Worm (Caenorhabditis elegans): ENCODE results near the gene znfx-1.

The znfx-1 gene

DNA sequence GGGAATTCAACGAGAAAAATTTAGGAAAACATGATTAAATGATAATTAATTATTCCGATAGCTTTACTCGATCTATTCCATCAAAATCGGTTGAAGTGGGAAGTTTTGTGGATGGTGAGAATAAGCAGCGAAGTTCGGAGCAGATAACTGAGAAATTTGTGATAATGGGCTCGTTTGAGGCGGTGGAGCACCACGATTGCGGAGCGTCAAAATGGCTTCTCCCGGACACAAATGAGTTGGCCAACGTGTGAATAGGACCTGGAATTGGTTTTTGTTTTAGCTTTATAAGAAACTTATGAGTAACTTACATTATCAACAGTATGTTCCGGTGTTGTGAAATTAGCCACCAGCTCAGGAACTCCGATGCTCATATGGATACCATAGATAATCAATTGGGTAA is 34.6 kb upstream of the znfx-1 start:
- TF ChIP-seq Y79H2A.3 (GFP tag; conservative IDR thresholded peaks at IDR 0.05), result no peak
- TF ChIP-seq ztf-6 (GFP tag; IDR thresholded peaks at IDR 0.05), result no peak
- no peak for TF ChIP-seq ceh-100 (GFP tag; IDR thresholded peaks at IDR 0.05)
- no peak for TF ChIP-seq Y95B8A.8 (GFP tag; IDR thresholded peaks at IDR 0.05)
- TF ChIP-seq ztf-22 (GFP tag; optimal IDR thresholded peaks at IDR 0.05), result no peak
- TF ChIP-seq Y67H2A.10 (GFP tag; conservative IDR thresholded peaks at IDR 0.05), result no peak
- no peak for TF ChIP-seq let-607 (tag; optimal IDR thresholded peaks at IDR 0.05)
- no peak for TF ChIP-seq unc-62 (GFP tag; optimal IDR thresholded peaks at IDR 0.05)
- no peak for TF ChIP-seq rcor-1 (GFP tag; IDR thresholded peaks at IDR 0.05)
- TF ChIP-seq ekl-4 (GFP tag; IDR thresholded peaks at IDR 0.05), result no peak
- TF ChIP-seq let-526 (GFP tag; IDR thresholded peaks at IDR 0.05), result no peak
- TF ChIP-seq chd-7 (tag; optimal IDR thresholded peaks at IDR 0.05), result no peak
- no peak for TF ChIP-seq B0035.1 (tag; optimal IDR thresholded peaks at IDR 0.05)

DNA sequence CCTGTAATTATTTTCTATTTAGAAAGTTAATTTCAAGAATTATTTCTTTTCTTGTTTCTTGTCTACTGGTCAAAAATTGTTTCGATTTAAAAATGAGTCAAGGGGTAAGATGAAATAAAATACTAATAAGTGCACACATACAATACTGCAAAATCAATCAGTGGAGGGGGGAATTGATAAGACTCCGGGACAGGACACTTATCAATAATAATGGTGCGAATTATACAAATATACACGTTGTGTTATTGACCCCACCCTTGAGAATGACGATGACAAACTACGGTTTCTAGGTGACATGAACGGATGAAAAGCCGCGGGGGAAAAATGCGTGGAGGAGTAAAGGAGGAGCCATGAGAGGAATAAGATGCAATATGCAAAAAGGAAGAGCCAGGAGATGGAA is 32.3 kb upstream of the znfx-1 start:
- TF ChIP-seq nhr-80 (tag; optimal IDR thresholded peaks at IDR 0.05) (peak; percentile 59), rec-8 (tag; optimal IDR thresholded peaks at IDR 0.05) (no peak)

DNA sequence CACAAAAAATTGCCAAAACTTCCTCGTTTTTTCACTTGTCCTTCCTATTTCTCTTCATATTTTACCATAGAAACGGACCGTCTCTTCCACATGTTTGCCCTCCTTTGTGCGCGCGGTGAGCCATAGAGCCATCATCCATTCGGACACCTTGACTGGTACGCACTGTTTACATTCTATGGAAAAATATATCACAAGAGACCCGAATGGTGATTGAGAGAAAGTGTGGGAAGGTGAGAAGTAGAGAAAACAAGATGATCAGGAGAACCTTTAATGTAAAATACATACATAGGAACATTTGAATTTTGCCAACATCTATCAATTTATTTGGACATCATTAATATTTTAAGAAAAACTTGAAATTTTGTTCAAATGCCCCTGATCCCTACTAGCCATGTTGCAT is 27.5 kb upstream of the znfx-1 start:
- TF ChIP-seq tbx-9 (tag; optimal IDR thresholded peaks at IDR 0.05; ENCODE audit: borderline replicate concordance) (no peak), atf-7 (tag; optimal IDR thresholded peaks at IDR 0.05) (no peak), F39B2.1 (GFP tag; IDR thresholded peaks at IDR 0.05) (no peak), lin-35 (GFP tag; optimal IDR thresholded peaks at IDR 0.05) (no peak), aptf-2 (GFP tag; conservative IDR thresholded peaks at IDR 0.05) (no peak), nhr-80 (tag; optimal IDR thresholded peaks at IDR 0.05) (no peak)

DNA sequence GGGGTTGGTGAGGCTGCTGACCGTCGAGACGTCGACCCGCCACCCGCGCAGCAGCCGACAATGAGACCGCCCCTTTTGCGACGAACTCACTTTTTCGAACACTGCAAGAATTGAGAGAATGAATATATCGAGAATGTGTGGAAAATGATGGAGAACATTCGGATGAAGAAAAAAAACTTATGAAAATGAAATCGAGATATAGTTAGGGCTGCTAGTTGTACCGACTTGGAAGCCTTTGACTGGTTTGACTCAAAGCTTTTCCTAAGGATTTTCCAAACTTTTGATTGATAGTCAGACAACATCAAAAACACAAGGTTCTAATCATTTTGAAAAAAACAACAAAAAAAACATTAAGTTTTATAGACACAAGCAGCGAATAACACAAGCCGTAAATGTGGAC is 25.1 kb upstream of the znfx-1 start, which contains the start of gene sym-2:
Gene sym-2 (minus strand): TSS at position 101 of the 400 bp plus-strand sequence.
- TF ChIP-seq somi-1 (GFP tag; optimal IDR thresholded peaks at IDR 0.05), result no peak

DNA sequence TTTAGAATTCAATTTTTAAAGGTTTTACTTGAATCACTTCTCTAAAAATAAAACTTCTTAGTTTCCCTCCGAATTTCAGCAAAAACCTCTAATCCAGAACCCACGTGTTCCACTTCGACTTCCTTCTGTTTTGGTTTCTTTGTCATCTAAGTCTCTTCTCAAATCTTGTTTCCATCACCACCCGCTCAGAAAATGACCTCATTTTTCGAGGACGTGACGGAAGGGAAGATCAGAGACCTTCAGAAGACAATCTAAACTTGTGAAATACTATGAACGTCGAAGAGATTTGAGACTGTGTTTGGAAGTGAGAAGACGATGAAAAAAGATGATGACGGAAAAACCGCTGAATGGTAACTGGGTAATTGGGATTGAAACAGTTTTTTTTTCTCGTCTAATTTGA is 23.8 kb upstream of the znfx-1 start:
- TF ChIP-seq unc-62 (GFP tag; optimal IDR thresholded peaks at IDR 0.05), result no peak
- no peak for TF ChIP-seq ceh-40 (GFP tag; IDR thresholded peaks at IDR 0.05)
- TF ChIP-seq madf-8 (GFP tag; conservative IDR thresholded peaks at IDR 0.05), result no peak
- TF ChIP-seq efl-1 (GFP tag; optimal IDR thresholded peaks at IDR 0.05), result no peak
- no peak for TF ChIP-seq pha-4 (tag; optimal IDR thresholded peaks at IDR 0.05)
- no peak for TF ChIP-seq lin-40 (tag; optimal IDR thresholded peaks at IDR 0.05)
- no peak for TF ChIP-seq zfh-2 (GFP tag; conservative IDR thresholded peaks at IDR 0.05)
- no peak for TF ChIP-seq Y79H2A.3 (GFP tag; conservative IDR thresholded peaks at IDR 0.05)
- no peak for TF ChIP-seq atf-7 (tag; optimal IDR thresholded peaks at IDR 0.05)
- no peak for TF ChIP-seq madf-6 (GFP tag; IDR thresholded peaks at IDR 0.05)
- no peak for TF ChIP-seq Y53F4B.3 (GFP tag; IDR thresholded peaks at IDR 0.05)
- TF ChIP-seq mxl-1 (tag; optimal IDR thresholded peaks at IDR 0.05), result no peak
- no peak for TF ChIP-seq let-607 (tag; optimal IDR thresholded peaks at IDR 0.05)
- no peak for TF ChIP-seq B0336.3 (GFP tag; IDR thresholded peaks at IDR 0.05)
- TF ChIP-seq D2030.7 (GFP tag; IDR thresholded peaks at IDR 0.05), result no peak
- no peak for TF ChIP-seq Y67H2A.10 (GFP tag; conservative IDR thresholded peaks at IDR 0.05)
- TF ChIP-seq F33H1.4 (GFP tag; IDR thresholded peaks at IDR 0.05), result no peak
- no peak for TF ChIP-seq lir-1 (GFP tag; conservative IDR thresholded peaks at IDR 0.05)
- no peak for TF ChIP-seq repo-1 (tag; optimal IDR thresholded peaks at IDR 0.05)

All from whole organism, young adult.